Fruit fly (Drosophila melanogaster) whole organism, embryonic: Measurements from ENCODE around the gene Rab7.
A peak's percentile ranks its signal among the peaks of the same experiment; 100 is the strongest.

Experiments
- Awh ChIP-seq: fragments of 200-800 bp; sonication (Bioruptor generic); IDR thresholded peaks from 2 replicates; pipeline ENCODE4, ENCODE4 v1.3.6; 2022; ENCODE audit warnings: missing biosample characterization, missing genetic modification characterization
- CG10543 ChIP-seq: fragments of 200-800 bp; sonication (Bioruptor generic); optimal IDR thresholded peaks from 3 replicates; lab custom pipeline; 2017; ENCODE audit warnings: missing biosample characterization, mild to moderate bottlenecking, missing genetic modification characterization, moderate library complexity
- CG11085 ChIP-seq: fragments of 200-800 bp; sonication (Bioruptor generic); IDR thresholded peaks from 2 replicates; pipeline ENCODE4 v1.3.6; 2022; ENCODE audit warnings: missing biosample characterization, missing genetic modification characterization
- CG11093 ChIP-seq: fragments of 200-800 bp; sonication (Bioruptor generic); IDR thresholded peaks from 3 replicates; pipeline ENCODE4 v1.3.6; 2022; ENCODE audit warnings: missing biosample characterization, missing genetic modification characterization
- CG11696 ChIP-seq: fragments of 200-800 bp; sonication (Bioruptor generic); IDR thresholded peaks from 2 replicates; pipeline ENCODE4 v1.3.6; 2022; ENCODE audit warnings: missing biosample characterization, missing genetic modification characterization
- CG12659 ChIP-seq: fragments of 200-800 bp; sonication (Bioruptor generic); optimal IDR thresholded peaks from 3 replicates; lab custom pipeline; 2017; ENCODE audit warnings: mild to moderate bottlenecking, missing biosample characterization, missing genetic modification reagents, missing genetic modification characterization
- CG12769 ChIP-seq: fragments of 200-800 bp; sonication (Bioruptor generic); optimal IDR thresholded peaks from 2 replicates; lab custom pipeline; 2019; ENCODE audit warnings: missing biosample characterization, mild to moderate bottlenecking, missing genetic modification characterization, moderate library complexity
- CG16813 ChIP-seq: fragments of 200-800 bp; sonication (Bioruptor generic); IDR thresholded peaks from 3 replicates; pipeline ENCODE4 v1.3.6; 2022; ENCODE audit warnings: missing biosample characterization, missing genetic modification characterization; ENCODE audit not compliant: partially characterized antibody
- CG30431 ChIP-seq: fragments of 200-800 bp; sonication (Bioruptor generic); optimal IDR thresholded peaks from 2 replicates; lab custom pipeline; 2017; ENCODE audit warnings: missing biosample characterization, missing genetic modification characterization
- CG31224 ChIP-seq: fragments of 200-800 bp; sonication (Bioruptor generic); IDR thresholded peaks from 2 replicates; pipeline ENCODE4 v1.3.6; 2022; ENCODE audit warnings: missing biosample characterization, missing genetic modification characterization
- CG31365 ChIP-seq: fragments of 200-800 bp; sonication (Bioruptor generic); optimal IDR thresholded peaks from 2 replicates; lab custom pipeline; 2018; ENCODE audit warnings: missing biosample characterization, mild to moderate bottlenecking, missing genetic modification characterization
- CG3407 ChIP-seq: fragments of 200-800 bp; sonication (Bioruptor generic); optimal IDR thresholded peaks from 2 replicates; lab custom pipeline; 2018; ENCODE audit warnings: missing biosample characterization, mild to moderate bottlenecking, missing genetic modification characterization
- CG4707 ChIP-seq: fragments of 200-800 bp; sonication (Bioruptor generic); optimal IDR thresholded peaks from 2 replicates; lab custom pipeline; 2018; ENCODE audit warnings: missing biosample characterization, mild to moderate bottlenecking, missing genetic modification characterization, moderate library complexity
- CG5180 ChIP-seq: fragments of 200-800 bp; sonication (Bioruptor generic); optimal IDR thresholded peaks from 3 replicates; lab custom pipeline; 2017; ENCODE audit warnings: missing biosample characterization, missing genetic modification characterization, mild to moderate bottlenecking, moderate library complexity, missing genetic modification reagents
- CG7357 ChIP-seq: fragments of 200-800 bp; sonication (Bioruptor generic); IDR thresholded peaks from 3 replicates; pipeline ENCODE4 v1.3.6; 2022; ENCODE audit warnings: missing biosample characterization, missing genetic modification characterization
- CG9437 ChIP-seq: fragments of 200-800 bp; sonication (Bioruptor generic); optimal IDR thresholded peaks from 2 replicates; lab custom pipeline; 2018; ENCODE audit warnings: missing biosample characterization, mild to moderate bottlenecking, missing genetic modification characterization
- CoRest ChIP-seq: fragments of 200-800 bp; sonication (Bioruptor generic); optimal IDR thresholded peaks from 3 replicates; lab custom pipeline; 2018; ENCODE audit warnings: missing biosample characterization, mild to moderate bottlenecking, missing genetic modification characterization, moderate library complexity
- Ets97D ChIP-seq: fragments of 200-800 bp; sonication (Bioruptor generic); optimal IDR thresholded peaks from 3 replicates; lab custom pipeline; 2016; ENCODE audit warnings: missing biosample characterization, missing genetic modification characterization
- Hr78 ChIP-seq, 2 experiments: fragments of 200-800 bp in 1 of 2; fragments of >200 bp in 1 of 2; sonication (Bioruptor generic) in 1 of 2; optimal IDR thresholded peaks; 2 replicates each; lab custom pipeline; 2017 to 2019; ENCODE audit warnings: missing biosample characterization in 2 of 2, missing genetic modification characterization in 2 of 2, mild to moderate bottlenecking in 1 of 2, moderate library complexity in 1 of 2
- Pdp1 ChIP-seq, 2 experiments: fragments of 200-800 bp; sonication (Bioruptor generic); optimal IDR thresholded peaks; 3 replicates each; lab custom pipeline; 2016; ENCODE audit warnings: missing biosample characterization in 2 of 2, missing genetic modification characterization in 2 of 2, mild to moderate bottlenecking in 1 of 2, moderate library complexity in 1 of 2
- Ptx1 ChIP-seq: fragments of 200-800 bp; sonication (Bioruptor generic); IDR thresholded peaks from 2 replicates; pipeline ENCODE4 v1.3.6; 2022; ENCODE audit warnings: missing biosample characterization, missing genetic modification characterization
- Sox100B ChIP-seq: fragments of 200-800 bp; sonication (Bioruptor generic); optimal IDR thresholded peaks from 3 replicates; lab custom pipeline; 2018; ENCODE audit warnings: missing biosample characterization, mild to moderate bottlenecking, missing genetic modification characterization
- Sox102F ChIP-seq: fragments of 200-800 bp; sonication (Bioruptor generic); optimal IDR thresholded peaks from 2 replicates; lab custom pipeline; 2018; ENCODE audit warnings: missing biosample characterization, mild to moderate bottlenecking, missing genetic modification characterization, moderate library complexity
- abd-A ChIP-seq: fragments of 200-800 bp; sonication (Bioruptor generic); optimal IDR thresholded peaks from 3 replicates; lab custom pipeline; 2019; ENCODE audit warnings: missing biosample characterization, mild to moderate bottlenecking, missing genetic modification characterization, moderate library complexity
- crol ChIP-seq: fragments of 200-800 bp; sonication (Bioruptor generic); IDR thresholded peaks from 2 replicates; pipeline ENCODE4 v1.3.6; 2022; ENCODE audit warnings: missing biosample characterization, missing genetic modification characterization
- dmrt11E ChIP-seq: fragments of 200-800 bp; sonication (Bioruptor generic); optimal IDR thresholded peaks from 3 replicates; lab custom pipeline; 2018; ENCODE audit warnings: missing biosample characterization, mild to moderate bottlenecking, missing genetic modification characterization, moderate library complexity
- fd96Cb ChIP-seq: fragments of 200-800 bp; sonication (Bioruptor generic); optimal IDR thresholded peaks from 2 replicates; lab custom pipeline; 2018; ENCODE audit warnings: missing biosample characterization, mild to moderate bottlenecking, missing genetic modification characterization, moderate library complexity
- gem ChIP-seq: fragments of 200-800 bp; sonication (Bioruptor generic); optimal IDR thresholded peaks from 2 replicates; lab custom pipeline; 2019; ENCODE audit warnings: missing biosample characterization, mild to moderate bottlenecking, missing genetic modification characterization, moderate library complexity
- jumu ChIP-seq: fragments of 200-800 bp; sonication (Bioruptor generic); optimal IDR thresholded peaks from 3 replicates; lab custom pipeline; 2016; ENCODE audit warnings: missing biosample characterization, missing genetic modification characterization
- mirr ChIP-seq: fragments of 200-800 bp; sonication (Bioruptor generic); optimal IDR thresholded peaks from 3 replicates; lab custom pipeline; 2018; ENCODE audit warnings: missing biosample characterization, mild to moderate bottlenecking, missing genetic modification characterization
- oc ChIP-seq: fragments of 200-800 bp; sonication (Bioruptor generic); optimal IDR thresholded peaks from 2 replicates; lab custom pipeline; 2018; ENCODE audit warnings: missing biosample characterization, mild to moderate bottlenecking, missing genetic modification characterization, moderate library complexity
- row ChIP-seq: fragments of 200-800 bp; sonication (Bioruptor generic); IDR thresholded peaks from 3 replicates; pipeline ENCODE4 v1.3.6; 2022; ENCODE audit warnings: missing biosample characterization, missing genetic modification characterization
- sd ChIP-seq: fragments of 200-800 bp; sonication (Bioruptor generic); optimal IDR thresholded peaks from 3 replicates; lab custom pipeline; 2018; ENCODE audit warnings: missing biosample characterization, mild to moderate bottlenecking, missing genetic modification characterization, moderate library complexity
- sens ChIP-seq: fragments of 200-800 bp; sonication (Bioruptor generic); peaks from one replicate; lab custom pipeline; 2016; ENCODE audit warnings: missing biosample characterization, missing genetic modification characterization
- slp2 ChIP-seq: fragments of 200-800 bp; sonication (Bioruptor generic); optimal IDR thresholded peaks from 2 replicates; lab custom pipeline; 2016; ENCODE audit warnings: missing biosample characterization, missing genetic modification characterization
- sr ChIP-seq: fragments of 200-800 bp; sonication (Bioruptor generic); IDR thresholded peaks from 3 replicates; pipeline ENCODE4 v1.3.6; 2022; ENCODE audit warnings: missing biosample characterization, missing genetic modification characterization
- stc ChIP-seq: fragments of 200-800 bp; sonication (Bioruptor generic); IDR thresholded peaks from 2 replicates; pipeline ENCODE4 v1.3.6; 2022; ENCODE audit warnings: missing biosample characterization, missing genetic modification characterization
- trem ChIP-seq: fragments of 200-800 bp; optimal IDR thresholded peaks from 3 replicates; lab custom pipeline; 2019; ENCODE audit warnings: missing biosample characterization, mild to moderate bottlenecking, missing genetic modification characterization, moderate library complexity
- ttk ChIP-seq: fragments of 200-800 bp; sonication (Bioruptor generic); IDR thresholded peaks from 2 replicates; pipeline ENCODE4 v2.1.2; 2022; ENCODE audit warnings: missing biosample characterization, missing genetic modification characterization
- twi ChIP-seq: fragments of 200-800 bp; optimal IDR thresholded peaks from 2 replicates; lab custom pipeline; 2019; ENCODE audit warnings: missing biosample characterization, mild to moderate bottlenecking, missing genetic modification characterization, moderate library complexity
- unpg ChIP-seq: fragments of 200-800 bp; sonication (Bioruptor generic); optimal IDR thresholded peaks from 3 replicates; lab custom pipeline; 2018; ENCODE audit warnings: missing biosample characterization, mild to moderate bottlenecking, missing genetic modification characterization, moderate library complexity

Rab7 gene

dm6 chr3R:24010637-24011214, 17.9 kb downstream of the Rab7 start (continued):
- 0 out of 2 replicates have a peak, but pooled peaks have one; percentile 24 for TF ChIP-seq CG11696
- TF ChIP-seq Ets97D (GFP tag; lab: Kevin White, UChicago), result no peak
- peak; percentile 26 for TF ChIP-seq fd96Cb (tag; lab: Kevin White, UChicago)
- peak; percentile 9 for TF ChIP-seq mirr (GFP tag; lab: Kevin White, UChicago)
- TF ChIP-seq slp2 (GFP tag; lab: Kevin White, UChicago), result no peak
- peak; percentile 4 for TF ChIP-seq dmrt11E (tag; lab: Kevin White, UChicago)

- TF ChIP-seq CG16813 (no peak), CG12769 (tag; lab: Kevin White, UChicago) (peak; percentile 68), ttk (GFP tag; lab: Robert Waterston, UW) (no peak), oc (no peak), CG31365 (tag; lab: Kevin White, UChicago) (no peak), CG11093 (GFP tag; lab: Robert Waterston, UW) (no peak), CG3407 (GFP tag; lab: Kevin White, UChicago) (no peak), CG10543 (GFP tag; lab: Kevin White, UChicago) (peak; percentile 59), stc (GFP tag; lab: Robert Waterston, UW) (no peak), Pdp1 (GFP tag; optimal IDR thresholded peaks at IDR 0.05; lab: Kevin White, UChicago) (peak in 1 of 2 experiments; percentile 5), CG31224 (GFP tag; lab: Robert Waterston, UW) (no peak), abd-A (tag; lab: Kevin White, UChicago) (peak; percentile 77), jumu (GFP tag; lab: Kevin White, UChicago) (no peak), gem (tag; lab: Kevin White, UChicago) (no peak), crol (GFP tag; lab: Robert Waterston, UW) (peak; percentile 53), Ptx1 (GFP tag; lab: Robert Waterston, UW) (no peak), CG9437 (GFP tag; lab: Kevin White, UChicago) (no peak), sd (tag; lab: Kevin White, UChicago) (peak; percentile 89), trem (tag; lab: Kevin White, UChicago) (no peak), CG5180 (GFP tag; lab: Kevin White, UChicago) (no peak), row (GFP tag; lab: Robert Waterston, UW) (no peak), CG12659 (GFP tag; lab: Kevin White, UChicago) (no peak), CG30431 (GFP tag; lab: Kevin White, UChicago) (no peak), CoRest (tag; lab: Kevin White, UChicago) (no peak), sr (0 out of 3 replicates have a peak, but pooled peaks have one; percentile 39), unpg (GFP tag; lab: Kevin White, UChicago) (no peak), twi (tag; lab: Kevin White, UChicago) (peak; percentile 92), CG11085 (GFP tag; lab: Robert Waterston, UW) (no peak), CG4707 (GFP tag; lab: Kevin White, UChicago) (no peak)
Observed at dm6 chr3R:24012038-24012693, 19.4 kb downstream of the Rab7 start.

DNA sequence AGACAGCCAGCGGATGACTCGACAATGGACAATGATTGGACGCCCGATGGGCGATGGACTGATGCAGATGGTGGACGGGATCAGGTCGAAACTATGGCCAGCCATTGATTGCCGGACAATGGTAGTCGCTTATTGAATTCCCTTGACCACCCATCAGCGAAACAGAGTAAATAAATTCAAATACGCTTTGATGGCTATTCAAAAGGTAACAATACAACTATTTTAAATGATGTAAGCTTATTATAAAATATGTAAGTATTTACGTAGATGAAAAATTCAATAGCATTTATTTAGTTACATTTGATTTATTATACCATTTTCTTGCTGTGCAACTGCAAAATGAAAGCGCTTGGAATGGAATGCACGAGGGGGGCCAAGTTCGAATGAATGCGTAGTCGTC, 21.8 kb downstream of the Rab7 start:
- TF ChIP-seq sd (tag; lab: Kevin White, UChicago) (peak; percentile 40), CG7357 (GFP tag; lab: Robert Waterston, UW) (0 out of 3 replicates have a peak, but pooled peaks have one; percentile 24), Awh (peak; percentile 64), Hr78 (GFP tag; optimal IDR thresholded peaks at IDR 0.05; lab: Kevin White, UChicago) (no peak), sens (peak; percentile 30), Sox102F (GFP tag; lab: Kevin White, UChicago) (peak; percentile 35), Sox100B (GFP tag; lab: Kevin White, UChicago) (no peak)
- TF ChIP-seq, all 482 proteins: peak for 5
